Fruit fly (Drosophila melanogaster) whole organism, embryonic: Measurements from ENCODE around the gene CG14567.

Experiments used
- Asciz ChIP-seq: fragments of 200-800 bp; sonication (Bioruptor generic); optimal IDR thresholded peaks from 2 replicates; lab custom pipeline; 2017; ENCODE audit warnings: missing biosample characterization, mild to moderate bottlenecking, missing genetic modification characterization, missing genetic modification reagents
- CG11247 ChIP-seq: fragments of 200-800 bp; sonication (Bioruptor generic); IDR thresholded peaks from 2 replicates; pipeline ENCODE4 v1.3.6; 2022; ENCODE audit warnings: missing biosample characterization, missing genetic modification characterization
- CG11398 ChIP-seq: fragments of 200-800 bp; sonication (Bioruptor generic); optimal IDR thresholded peaks from 2 replicates; lab custom pipeline; 2016; ENCODE audit warnings: missing biosample characterization, missing genetic modification characterization
- CG13123 ChIP-seq: fragments of 200-800 bp; sonication (Bioruptor generic); optimal IDR thresholded peaks from 2 replicates; lab custom pipeline; 2016; ENCODE audit warnings: missing biosample characterization, missing genetic modification characterization
- CG14965 ChIP-seq: fragments of 200-800 bp; sonication (Bioruptor generic); optimal IDR thresholded peaks from 2 replicates; lab custom pipeline; 2016; ENCODE audit warnings: missing biosample characterization, missing genetic modification characterization, borderline replicate concordance
- CG17829 ChIP-seq: fragments of 200-800 bp; optimal IDR thresholded peaks from 2 replicates; lab custom pipeline; 2019; ENCODE audit warnings: missing biosample characterization, mild to moderate bottlenecking, missing genetic modification characterization, moderate library complexity
- CG17912 ChIP-seq: fragments of 200-800 bp; sonication (Bioruptor generic); optimal IDR thresholded peaks from 2 replicates; lab custom pipeline; 2018; ENCODE audit warnings: missing biosample characterization, mild to moderate bottlenecking, missing genetic modification characterization
- CG18262 ChIP-seq: fragments of 200-800 bp; optimal IDR thresholded peaks from 3 replicates; lab custom pipeline; 2019; ENCODE audit warnings: missing biosample characterization, mild to moderate bottlenecking, missing genetic modification characterization, moderate library complexity
- CG3163 ChIP-seq: fragments of 200-800 bp; sonication (Bioruptor generic); optimal IDR thresholded peaks from 3 replicates; lab custom pipeline; 2016; ENCODE audit warnings: missing biosample characterization, missing genetic modification characterization
- CG32532 ChIP-seq: fragments of 200-800 bp; sonication (Bioruptor generic); IDR thresholded peaks from 2 replicates; pipeline ENCODE4 v1.3.6; 2022; ENCODE audit warnings: missing biosample characterization, missing genetic modification characterization
- CG43689 ChIP-seq: fragments of 200-800 bp; sonication (Bioruptor generic); IDR thresholded peaks from 2 replicates; pipeline ENCODE4 v1.3.6; 2022; ENCODE audit warnings: missing biosample characterization, missing genetic modification characterization
- CG7963 ChIP-seq: fragments of 200-800 bp; sonication (Bioruptor generic); IDR thresholded peaks from 3 replicates; pipeline ENCODE4 v1.3.6; 2022; ENCODE audit warnings: missing biosample characterization, missing genetic modification characterization; ENCODE audit not compliant: partially characterized antibody
- CG8089 ChIP-seq: fragments of 200-800 bp; sonication (Bioruptor generic); optimal IDR thresholded peaks from 3 replicates; lab custom pipeline; 2016; ENCODE audit warnings: missing biosample characterization, missing genetic modification characterization
- CG9727 ChIP-seq: fragments of 200-800 bp; sonication (Bioruptor generic); optimal IDR thresholded peaks from 3 replicates; lab custom pipeline; 2017; ENCODE audit warnings: missing biosample characterization, mild to moderate bottlenecking, missing genetic modification characterization
- Chrac-16 ChIP-seq: fragments of 200-800 bp; sonication (Bioruptor generic); optimal IDR thresholded peaks from 3 replicates; lab custom pipeline; 2016; ENCODE audit warnings: missing biosample characterization, missing genetic modification characterization
- D ChIP-seq, 2 experiments: fragments of 200-800 bp in 1 of 2; fragments of >200 bp in 1 of 2; sonication (Bioruptor generic) in 1 of 2; optimal IDR thresholded peaks; 2 replicates in 1 of 2; 3 replicates in 1 of 2; lab custom pipeline; 2017; ENCODE audit warnings: mild to moderate bottlenecking in 1 of 2, missing biosample characterization in 1 of 2, missing genetic modification characterization in 1 of 2, missing genetic modification reagents in 1 of 2
- Dref ChIP-seq: fragments of 200-800 bp; sonication (Bioruptor generic); IDR thresholded peaks from 2 replicates; pipeline ENCODE4 v1.3.6; 2022; ENCODE audit warnings: missing biosample characterization, missing genetic modification characterization
- Gug ChIP-seq: fragments of 200-800 bp; sonication (Bioruptor generic); IDR thresholded peaks from 4 replicates; pipeline ENCODE4 v1.3.6; 2022; ENCODE audit warnings: missing biosample characterization, missing genetic modification characterization
- HLH54F ChIP-seq: fragments of 200-800 bp; sonication (Bioruptor generic); optimal IDR thresholded peaks from 3 replicates; lab custom pipeline; 2016; ENCODE audit warnings: missing biosample characterization, missing genetic modification characterization
- Jarid2 ChIP-seq: fragments of 200-800 bp; sonication (Bioruptor generic); optimal IDR thresholded peaks from 3 replicates; lab custom pipeline; 2017; ENCODE audit warnings: mild to moderate bottlenecking, missing biosample characterization, missing genetic modification reagents, missing genetic modification characterization
- Ptx1 ChIP-seq: fragments of 200-800 bp; sonication (Bioruptor generic); IDR thresholded peaks from 2 replicates; pipeline ENCODE4 v1.3.6; 2022; ENCODE audit warnings: missing biosample characterization, missing genetic modification characterization
- ac ChIP-seq: fragments of 200-800 bp; sonication (Bioruptor generic); optimal IDR thresholded peaks from 3 replicates; lab custom pipeline; 2017; ENCODE audit warnings: missing biosample characterization, mild to moderate bottlenecking, missing genetic modification characterization
- ash1 ChIP-seq: fragments of 200-800 bp; sonication (Bioruptor generic); optimal IDR thresholded peaks from 2 replicates; lab custom pipeline; 2018; ENCODE audit warnings: missing biosample characterization, mild to moderate bottlenecking, missing genetic modification characterization
- cwo ChIP-seq: fragments of 200-800 bp; sonication (Bioruptor generic); optimal IDR thresholded peaks from 3 replicates; lab custom pipeline; 2017; ENCODE audit warnings: missing biosample characterization, missing genetic modification characterization, mild to moderate bottlenecking, moderate library complexity, missing genetic modification reagents
- esg ChIP-seq: fragments of 200-800 bp; sonication (Bioruptor generic); conservative IDR thresholded peaks from 2 replicates; pipeline ENCODE4 v1.3.6; 2022; ENCODE audit warnings: missing biosample characterization, missing genetic modification characterization
- fd102C ChIP-seq: fragments of 200-800 bp; sonication (Bioruptor generic); optimal IDR thresholded peaks from 2 replicates; lab custom pipeline; 2018; ENCODE audit warnings: missing biosample characterization, mild to moderate bottlenecking, missing genetic modification characterization, moderate library complexity
- fd3F ChIP-seq: fragments of 200-800 bp; sonication (Bioruptor generic); optimal IDR thresholded peaks from 2 replicates; lab custom pipeline; 2018; ENCODE audit warnings: missing biosample characterization, mild to moderate bottlenecking, missing genetic modification characterization, moderate library complexity
- gce ChIP-seq: fragments of 200-800 bp; sonication (Bioruptor generic); IDR thresholded peaks from 3 replicates; pipeline ENCODE4 v1.3.6; 2022; ENCODE audit warnings: missing biosample characterization, missing genetic modification characterization
- gcm ChIP-seq: fragments of 200-800 bp; sonication (Bioruptor generic); optimal IDR thresholded peaks from 2 replicates; lab custom pipeline; 2019; ENCODE audit warnings: missing biosample characterization, mild to moderate bottlenecking, missing genetic modification characterization, moderate library complexity
- gsb-n ChIP-seq: fragments of 200-800 bp; sonication (Bioruptor generic); optimal IDR thresholded peaks from 3 replicates; lab custom pipeline; 2018; ENCODE audit warnings: missing biosample characterization, mild to moderate bottlenecking, missing genetic modification characterization
- ham ChIP-seq: fragments of 200-800 bp; sonication (Bioruptor generic); IDR thresholded peaks from 2 replicates; pipeline ENCODE4 v1.3.6; 2022; ENCODE audit warnings: missing biosample characterization, missing genetic modification characterization
- hbn ChIP-seq: fragments of 200-800 bp; sonication (Bioruptor generic); IDR thresholded peaks from 2 replicates; pipeline ENCODE4 v1.3.6; 2022; ENCODE audit warnings: missing biosample characterization, missing genetic modification characterization; ENCODE audit not compliant: partially characterized antibody
- hkb ChIP-seq, 2 experiments: fragments of 200-800 bp in 1 of 2; fragments of >200 bp in 1 of 2; sonication (Bioruptor generic) in 1 of 2; IDR thresholded peaks in 1 of 2; optimal IDR thresholded peaks in 1 of 2; 2 replicates each; pipeline versions ENCODE4 v1.3.6 to Lab custom; 2017 to 2022; ENCODE audit warnings: missing biosample characterization in 1 of 2, missing genetic modification characterization in 1 of 2
- jumu ChIP-seq: fragments of 200-800 bp; sonication (Bioruptor generic); optimal IDR thresholded peaks from 3 replicates; lab custom pipeline; 2016; ENCODE audit warnings: missing biosample characterization, missing genetic modification characterization
- lmd ChIP-seq: fragments of 200-800 bp; sonication (Bioruptor generic); IDR thresholded peaks from 2 replicates; pipeline ENCODE4 v1.3.6; 2022; ENCODE audit warnings: missing biosample characterization, missing genetic modification characterization
- oc ChIP-seq: fragments of 200-800 bp; sonication (Bioruptor generic); optimal IDR thresholded peaks from 2 replicates; lab custom pipeline; 2018; ENCODE audit warnings: missing biosample characterization, mild to moderate bottlenecking, missing genetic modification characterization, moderate library complexity
- pan ChIP-seq, 4 experiments: fragments of >200 bp in 3 of 4; fragments of 200-800 bp in 1 of 4; sonication (Bioruptor generic) in 1 of 4; optimal IDR thresholded peaks in 3 of 4; IDR thresholded peaks in 1 of 4; 2 replicates each; pipeline versions ENCODE4 v1.3.6 to Lab custom; 2017 to 2022; ENCODE audit warnings: missing biosample characterization in 2 of 4, missing genetic modification characterization in 2 of 4, mixed read lengths in 1 of 4
- pros ChIP-seq: fragments of 200-800 bp; sonication (Bioruptor generic); optimal IDR thresholded peaks from 3 replicates; lab custom pipeline; 2019; ENCODE audit warnings: missing biosample characterization, mild to moderate bottlenecking, missing genetic modification characterization, moderate library complexity
- row ChIP-seq: fragments of 200-800 bp; sonication (Bioruptor generic); IDR thresholded peaks from 3 replicates; pipeline ENCODE4 v1.3.6; 2022; ENCODE audit warnings: missing biosample characterization, missing genetic modification characterization
- seq ChIP-seq: fragments of 200-800 bp; sonication (Bioruptor generic); IDR thresholded peaks from 2 replicates; pipeline ENCODE4 v1.3.6; 2022; ENCODE audit warnings: missing biosample characterization, missing genetic modification characterization
- trem ChIP-seq: fragments of 200-800 bp; optimal IDR thresholded peaks from 3 replicates; lab custom pipeline; 2019; ENCODE audit warnings: missing biosample characterization, mild to moderate bottlenecking, missing genetic modification characterization, moderate library complexity
- unpg ChIP-seq: fragments of 200-800 bp; sonication (Bioruptor generic); optimal IDR thresholded peaks from 3 replicates; lab custom pipeline; 2018; ENCODE audit warnings: missing biosample characterization, mild to moderate bottlenecking, missing genetic modification characterization, moderate library complexity
- zen2 ChIP-seq: fragments of 200-800 bp; sonication (Bioruptor generic); IDR thresholded peaks from 3 replicates; pipeline ENCODE4 v1.3.6; 2022; ENCODE audit warnings: missing biosample characterization, missing genetic modification characterization; ENCODE audit not compliant: partially characterized antibody

CG14567 gene

dm6 chr3L:21738175-21739016 lies at the start of gene CG14567 (continued):
- TF ChIP-seq Jarid2 (GFP tag; lab: Kevin White, UChicago) = no peak
- TF ChIP-seq ash1 = no peak
- TF ChIP-seq cwo (GFP tag; lab: Kevin White, UChicago) = no peak
- no peak for TF ChIP-seq ham (GFP tag; lab: Robert Waterston, UW)
- TF ChIP-seq Asciz = no peak
- peak; percentile 54 for TF ChIP-seq CG32532 (GFP tag; lab: Robert Waterston, UW)
- no peak for TF ChIP-seq HLH54F
- TF ChIP-seq ac (GFP tag; lab: Kevin White, UChicago) = no peak
- peak; percentile 36; the same call in 1 of the 2 replicates for TF ChIP-seq lmd (GFP tag; lab: Robert Waterston, UW)
- TF ChIP-seq unpg (GFP tag; lab: Kevin White, UChicago) = peak; percentile 48
- TF ChIP-seq fd102C (GFP tag; lab: Kevin White, UChicago) = no peak
- no peak for TF ChIP-seq CG8089 (GFP tag; lab: Kevin White, UChicago)
- TF ChIP-seq pan (optimal IDR thresholded peaks at IDR 0.05; lab: Kevin White, UChicago) = no peak
- peak in 1 of 2 experiments; percentile 64 for TF ChIP-seq pan (GFP tag; optimal IDR thresholded peaks at IDR 0.05 in 1 of 2, IDR thresholded peaks at IDR 0.05 in 1 of 2)
- TF ChIP-seq D (optimal IDR thresholded peaks at IDR 0.05; lab: Kevin White, UChicago) = no peak
- TF ChIP-seq D (GFP tag; optimal IDR thresholded peaks at IDR 0.05; lab: Kevin White, UChicago) = no peak
- no peak for TF ChIP-seq CG9727
- TF ChIP-seq Dref = no peak
- peak; percentile 46; the same call in 2 of the 3 replicates for TF ChIP-seq row
- TF ChIP-seq fd3F = no peak
- peak; percentile 48; the same call in 1 of the 2 replicates for TF ChIP-seq CG11247
- TF ChIP-seq CG13123 (GFP tag; lab: Kevin White, UChicago) = no peak
- TF ChIP-seq gce = 0 out of 3 replicates have a peak, but pooled peaks have one; percentile 42
- no peak for TF ChIP-seq CG14965 (GFP tag; lab: Kevin White, UChicago)
- peak; percentile 65 for TF ChIP-seq oc
- TF ChIP-seq CG17912 (GFP tag; lab: Kevin White, UChicago) = no peak
- no peak for TF ChIP-seq CG7963 (GFP tag; lab: Robert Waterston, UW)
- no peak for TF ChIP-seq gsb-n
- no peak for TF ChIP-seq trem (tag; lab: Kevin White, UChicago)
- TF ChIP-seq zen2 (GFP tag; lab: Robert Waterston, UW) = no peak
- no peak for TF ChIP-seq hbn (GFP tag; lab: Robert Waterston, UW)
- no peak for TF ChIP-seq jumu (GFP tag; lab: Kevin White, UChicago)
- no peak for TF ChIP-seq seq
- peak; percentile 12 for TF ChIP-seq Chrac-16 (GFP tag; lab: Kevin White, UChicago)
- TF ChIP-seq CG18262 = peak; percentile 46
- TF ChIP-seq hkb (optimal IDR thresholded peaks at IDR 0.05; lab: Kevin White, UChicago) = no peak
- peak; percentile 44; the same call in 1 of the 2 replicates for TF ChIP-seq hkb (GFP tag; IDR thresholded peaks at IDR 0.05; lab: Robert Waterston, UW)

- TF ChIP-seq CG3163 (GFP tag; lab: Kevin White, UChicago) (no peak), gcm (GFP tag; lab: Kevin White, UChicago) (peak; percentile 59), CG11398 (GFP tag; lab: Kevin White, UChicago) (no peak), esg (no peak), D (optimal IDR thresholded peaks at IDR 0.05; lab: Kevin White, UChicago) (peak; percentile 97), D (GFP tag; optimal IDR thresholded peaks at IDR 0.05; lab: Kevin White, UChicago) (no peak), CG43689 (no peak), CG17829 (tag; lab: Kevin White, UChicago) (no peak), Ptx1 (GFP tag; lab: Robert Waterston, UW) (no peak), lmd (GFP tag; lab: Robert Waterston, UW) (no peak), pros (GFP tag; lab: Kevin White, UChicago) (peak; percentile 27), Gug (no peak)
Measured at dm6 chr3L:21787883-21788282, 49.7 kb upstream of the CG14567 start.
